Worm (Caenorhabditis elegans) whole organism, L2 larva: ENCODE measurements around the gene plc-4.

Experiments used
- aly-2 ChIP-seq: fragments of 150-350 bp; optimal IDR thresholded peaks from 2 replicates; lab custom pipeline; 2014; ENCODE audit warnings: missing biosample characterization, missing genetic modification characterization
- egl-27 ChIP-seq: sonication (generic microtip); optimal IDR thresholded peaks from 3 replicates; lab custom pipeline; 2017; ENCODE audit warnings: missing biosample characterization, missing genetic modification reagents, missing genetic modification characterization
- lin-13 ChIP-seq: fragments of 150-350 bp; optimal IDR thresholded peaks from 2 replicates; lab custom pipeline; 2014; ENCODE audit warnings: missing biosample characterization, missing genetic modification reagents, missing genetic modification characterization
- nhr-12 ChIP-seq: fragments of 150-350 bp; optimal IDR thresholded peaks from 2 replicates; lab custom pipeline; 2014; ENCODE audit warnings: missing biosample characterization, missing genetic modification characterization
- ztf-4 ChIP-seq: fragments of 150-350 bp; optimal IDR thresholded peaks from 2 replicates; lab custom pipeline; 2014; ENCODE audit warnings: missing biosample characterization, missing genetic modification characterization

- TF ChIP-seq lin-13 (GFP tag; lab: Kevin White, UChicago) (no peak), ztf-4 (tag; lab: Kevin White, UChicago) (no peak), egl-27 (tag; lab: Kevin White, UChicago) (no peak), aly-2 (tag; lab: Kevin White, UChicago) (no peak), nhr-12 (tag; lab: Kevin White, UChicago) (no peak)
Observed at ce11 chrIV:7477697-7478096, 34.8 kb downstream of the plc-4 start.
